Worm (Caenorhabditis elegans) whole organism, mixed stage, embryonic: ENCODE results near the gene F10G7.9.
A peak's percentile ranks its signal among the peaks of the same experiment; 100 is the strongest.

Experiments used
- M03D4.4 ChIP-seq: sonication (generic microtip); optimal IDR thresholded peaks from 2 replicates; lab custom pipeline; 2017; ENCODE audit warnings: mild to moderate bottlenecking, missing genetic modification characterization, missing compliant biosample characterization
- bed-3 ChIP-seq: fragments of 200-800 bp; sonication (Bioruptor generic); optimal IDR thresholded peaks from 3 replicates; lab custom pipeline; 2018; ENCODE audit warnings: mild to moderate bottlenecking, missing genetic modification characterization, moderate library complexity, missing compliant biosample characterization
- blmp-1 ChIP-seq: fragments of 150-350 bp; optimal IDR thresholded peaks from 2 replicates; lab custom pipeline; 2014; ENCODE audit warnings: missing biosample characterization, missing genetic modification characterization
- ceh-39 ChIP-seq: fragments of 150-350 bp; optimal IDR thresholded peaks from 2 replicates; lab custom pipeline; 2014; ENCODE audit warnings: missing biosample characterization, missing genetic modification characterization
- ceh-43 ChIP-seq: fragments of 200-800 bp; sonication (Bioruptor generic); optimal IDR thresholded peaks from 2 replicates; lab custom pipeline; 2018; ENCODE audit warnings: mild to moderate bottlenecking, missing genetic modification characterization, moderate library complexity, missing compliant biosample characterization
- ceh-83 ChIP-seq: fragments of 200-800 bp; sonication (Bioruptor generic); optimal IDR thresholded peaks from 2 replicates; lab custom pipeline; 2018; ENCODE audit warnings: mild to moderate bottlenecking, missing genetic modification characterization, missing compliant biosample characterization
- ces-1 ChIP-seq: fragments of 150-350 bp; optimal IDR thresholded peaks from 2 replicates; lab custom pipeline; 2014; ENCODE audit warnings: missing biosample characterization, missing genetic modification reagents, missing genetic modification characterization
- cnd-1 ChIP-seq: fragments of 200-800 bp; sonication (Bioruptor generic); optimal IDR thresholded peaks from 2 replicates; lab custom pipeline; 2018; ENCODE audit warnings: mild to moderate bottlenecking, missing genetic modification characterization, missing compliant biosample characterization
- drap-1 ChIP-seq: fragments of 200-800 bp; sonication (Bioruptor generic); optimal IDR thresholded peaks from 3 replicates; lab custom pipeline; 2018; ENCODE audit warnings: mild to moderate bottlenecking, missing genetic modification characterization, missing compliant biosample characterization
- elt-3 ChIP-seq: fragments of 150-350 bp; optimal IDR thresholded peaks from 2 replicates; lab custom pipeline; 2014; ENCODE audit warnings: missing biosample characterization, missing genetic modification characterization
- hlh-1 ChIP-seq: fragments of 150-350 bp; optimal IDR thresholded peaks from 2 replicates; lab custom pipeline; 2014; ENCODE audit warnings: missing biosample characterization, missing genetic modification reagents, missing genetic modification characterization
- lin-13 ChIP-seq: fragments of 150-350 bp; optimal IDR thresholded peaks from 2 replicates; lab custom pipeline; 2014; ENCODE audit warnings: missing biosample characterization, missing genetic modification characterization
- lin-32 ChIP-seq: fragments of 200-800 bp; sonication (Bioruptor generic); optimal IDR thresholded peaks from 2 replicates; lab custom pipeline; 2018; ENCODE audit warnings: mild to moderate bottlenecking, missing genetic modification characterization, missing compliant biosample characterization
- lsy-2 ChIP-seq: fragments of 150-350 bp; optimal IDR thresholded peaks from 2 replicates; lab custom pipeline; 2014; ENCODE audit warnings: missing biosample characterization, missing genetic modification characterization
- mab-5 ChIP-seq: fragments of 150-350 bp; optimal IDR thresholded peaks from 2 replicates; lab custom pipeline; 2014; ENCODE audit warnings: missing biosample characterization, missing genetic modification characterization
- mep-1 ChIP-seq: fragments of 150-350 bp; optimal IDR thresholded peaks from 2 replicates; lab custom pipeline; 2017; ENCODE audit warnings: missing biosample characterization, missing genetic modification reagents, missing genetic modification characterization, inconsistent platforms
- mls-2 ChIP-seq: sonication (generic microtip); optimal IDR thresholded peaks from 2 replicates; lab custom pipeline; 2016; ENCODE audit warnings: mild to moderate bottlenecking, missing genetic modification characterization, moderate library complexity, missing compliant biosample characterization
- nhr-2 ChIP-seq: fragments of 150-350 bp; optimal IDR thresholded peaks from 2 replicates; lab custom pipeline; 2014; ENCODE audit warnings: missing biosample characterization, missing genetic modification characterization
- nhr-237 ChIP-seq: fragments of 150-350 bp; optimal IDR thresholded peaks from 2 replicates; lab custom pipeline; 2014; ENCODE audit warnings: missing biosample characterization, missing genetic modification characterization
- nhr-28 ChIP-seq: fragments of 150-350 bp; optimal IDR thresholded peaks from 2 replicates; lab custom pipeline; 2014; ENCODE audit warnings: missing biosample characterization, missing genetic modification characterization
- nhr-76 ChIP-seq: sonication (generic microtip); optimal IDR thresholded peaks from 2 replicates; lab custom pipeline; 2017; ENCODE audit warnings: missing biosample characterization, missing genetic modification characterization
- pha-4 ChIP-seq: fragments of 150-350 bp; optimal IDR thresholded peaks from 2 replicates; lab custom pipeline; 2018; ENCODE audit warnings: missing biosample characterization, missing genetic modification reagents, missing genetic modification characterization
- sem-2 ChIP-seq: fragments of 200-800 bp; sonication (Bioruptor generic); optimal IDR thresholded peaks from 2 replicates; lab custom pipeline; 2018; ENCODE audit warnings: mild to moderate bottlenecking, missing genetic modification characterization, missing compliant biosample characterization
- snpc-4 ChIP-seq: fragments of 150-350 bp; optimal IDR thresholded peaks from 2 replicates; lab custom pipeline; 2014; ENCODE audit warnings: missing biosample characterization, missing genetic modification characterization
- sptf-1 ChIP-seq: sonication (generic microtip); optimal IDR thresholded peaks from 2 replicates; lab custom pipeline; 2017; ENCODE audit warnings: mild to moderate bottlenecking, missing genetic modification characterization, moderate library complexity, missing compliant biosample characterization
- unc-120 ChIP-seq: sonication (generic microtip); optimal IDR thresholded peaks from 2 replicates; lab custom pipeline; 2017; ENCODE audit warnings: missing genetic modification characterization, missing compliant biosample characterization; ENCODE audit not compliant: poor library complexity, severe bottlenecking
- unc-39 ChIP-seq: fragments of 150-350 bp; optimal IDR thresholded peaks from 2 replicates; lab custom pipeline; 2014; ENCODE audit warnings: missing biosample characterization, missing genetic modification characterization
- unc-62 ChIP-seq: fragments of 150-350 bp; optimal IDR thresholded peaks from 2 replicates; lab custom pipeline; 2014; ENCODE audit warnings: missing biosample characterization, missing genetic modification reagents, missing genetic modification characterization
- zip-8 ChIP-seq: fragments of 150-350 bp; optimal IDR thresholded peaks from 2 replicates; lab custom pipeline; 2014; ENCODE audit warnings: missing biosample characterization, missing genetic modification characterization
- ztf-11 ChIP-seq: fragments of 150-350 bp; optimal IDR thresholded peaks from 2 replicates; lab custom pipeline; 2014; ENCODE audit warnings: missing biosample characterization, missing genetic modification characterization

The F10G7.9 gene

DNA sequence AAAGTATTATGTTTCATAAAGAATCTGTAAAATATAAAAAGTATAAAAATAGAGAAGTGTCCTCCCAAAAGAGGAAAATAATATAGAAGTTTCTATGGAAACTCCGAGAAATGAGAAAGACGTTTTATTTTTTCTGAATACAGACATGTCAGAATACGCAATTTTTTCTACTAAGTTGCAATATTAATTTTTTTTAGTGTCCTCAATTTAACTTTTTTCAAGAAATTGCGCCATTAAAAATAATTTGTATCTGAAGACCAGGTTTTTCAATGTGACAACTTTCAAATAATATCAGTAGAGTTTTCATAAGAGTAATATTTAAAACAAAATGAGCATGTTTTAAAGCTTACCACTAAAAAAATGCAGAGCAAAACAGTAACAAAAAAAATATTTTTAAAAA lies 38.7 kb downstream of the F10G7.9 start, which contains the start of gene fut-5:
TSS of gene fut-5 (minus strand) at position 101 of the 400 bp plus-strand sequence.
- TF ChIP-seq mep-1 (tag; lab: Kevin White, UChicago) (no peak), drap-1 (no peak), mls-2 (tag; lab: Kevin White, UChicago) (no peak), unc-39 (tag; lab: Kevin White, UChicago) (no peak), ces-1 (GFP tag; lab: Kevin White, UChicago) (no peak), lsy-2 (tag; lab: Kevin White, UChicago) (no peak), snpc-4 (tag; lab: Kevin White, UChicago) (no peak)

DNA sequence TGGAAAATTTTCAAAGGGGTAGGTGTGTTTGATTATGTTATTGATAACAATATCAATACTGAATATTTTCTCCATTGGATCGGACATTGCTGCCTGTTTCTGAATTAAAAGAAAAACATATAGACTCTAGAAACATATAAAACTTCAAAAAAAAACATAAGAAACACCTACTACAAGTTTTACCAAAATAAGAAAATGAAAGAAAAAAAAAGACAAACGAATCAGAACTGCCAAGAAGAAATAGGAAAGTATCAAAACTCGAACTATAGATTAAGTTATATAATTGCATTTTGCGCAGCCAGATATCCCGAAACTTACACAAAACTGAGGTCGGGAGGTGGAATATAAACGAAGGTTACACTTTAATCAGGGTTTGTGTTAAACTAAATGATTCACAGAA lies 40.9 kb downstream of the F10G7.9 start, which contains the start of gene T05A7.11:
TSS of gene T05A7.11 (minus strand) at position 101 of the 400 bp plus-strand sequence.
- TF ChIP-seq zip-8, result no peak
- TF ChIP-seq nhr-237 (tag; lab: Kevin White, UChicago), result no peak
- no peak for TF ChIP-seq elt-3
- TF ChIP-seq lsy-2 (tag; lab: Kevin White, UChicago), result no peak
- no peak for TF ChIP-seq drap-1
- no peak for TF ChIP-seq M03D4.4 (tag; lab: Kevin White, UChicago)
- TF ChIP-seq sptf-1, result no peak
- TF ChIP-seq nhr-76 (tag; lab: Kevin White, UChicago), result no peak
- TF ChIP-seq ceh-39 (tag; lab: Kevin White, UChicago), result no peak

DNA sequence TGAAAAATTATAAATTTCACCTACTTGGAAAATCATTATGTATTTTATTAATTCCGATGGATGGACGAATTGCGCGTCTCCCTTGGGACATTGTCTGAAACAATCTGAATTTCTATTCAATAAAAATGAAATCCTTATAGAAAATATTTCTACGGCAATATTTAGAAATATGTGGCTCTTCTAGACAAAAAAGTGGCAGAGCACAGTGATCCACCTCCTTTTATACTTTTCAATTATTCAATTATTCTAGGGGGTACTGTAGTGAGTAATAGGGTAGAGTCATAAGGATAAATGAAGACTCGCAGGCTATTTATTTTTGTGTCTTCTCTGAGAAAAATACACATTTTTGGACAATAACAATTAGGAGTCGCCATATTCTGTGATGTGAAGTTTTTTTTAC lies 43.1 kb downstream of the F10G7.9 start, which contains the start of gene T05A7.12:
TSS of gene T05A7.12 (minus strand) at position 101 of the 400 bp plus-strand sequence.
- no peak for TF ChIP-seq hlh-1 (tag; lab: Kevin White, UChicago)
- no peak for TF ChIP-seq unc-62
- no peak for TF ChIP-seq nhr-28 (tag; lab: Kevin White, UChicago)
- no peak for TF ChIP-seq cnd-1 (tag; lab: Kevin White, UChicago)
- no peak for TF ChIP-seq ceh-39 (tag; lab: Kevin White, UChicago)
- TF ChIP-seq elt-3, result no peak
- no peak for TF ChIP-seq ceh-83 (GFP tag; lab: Kevin White, UChicago)
- TF ChIP-seq mep-1 (tag; lab: Kevin White, UChicago), result no peak
- TF ChIP-seq ces-1 (GFP tag; lab: Kevin White, UChicago), result no peak
- no peak for TF ChIP-seq ceh-43 (GFP tag; lab: Kevin White, UChicago)
- no peak for TF ChIP-seq blmp-1
- TF ChIP-seq zip-8, result no peak
- TF ChIP-seq lin-13 (tag; lab: Kevin White, UChicago), result no peak
- TF ChIP-seq sem-2, result no peak
- TF ChIP-seq unc-120 (tag; lab: Kevin White, UChicago), result no peak

DNA sequence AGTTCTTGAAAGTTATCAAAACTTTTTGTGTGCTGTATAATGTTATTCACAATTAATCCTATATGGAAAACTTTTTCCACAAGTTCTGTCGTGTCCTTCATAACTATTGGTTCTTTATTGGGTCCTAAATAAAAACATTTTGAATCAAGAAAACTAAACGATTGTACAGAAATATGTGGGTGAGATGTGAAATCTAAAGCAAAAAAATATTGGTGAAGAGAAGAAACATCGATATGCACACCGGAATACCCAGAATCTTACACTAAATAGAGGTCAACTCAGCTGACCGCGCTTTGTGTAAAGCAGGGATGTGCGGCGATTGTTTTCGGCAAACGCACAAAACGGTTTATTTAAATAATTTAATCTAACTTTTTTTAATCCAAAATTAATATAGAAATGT lies 45.0 kb downstream of the F10G7.9 start, which contains the start of gene T05A7.13:
TSS of gene T05A7.13 (minus strand) at position 101 of the 400 bp plus-strand sequence.
- TF ChIP-seq sem-2 (no peak), hlh-1 (tag; lab: Kevin White, UChicago) (peak; percentile 46)

DNA sequence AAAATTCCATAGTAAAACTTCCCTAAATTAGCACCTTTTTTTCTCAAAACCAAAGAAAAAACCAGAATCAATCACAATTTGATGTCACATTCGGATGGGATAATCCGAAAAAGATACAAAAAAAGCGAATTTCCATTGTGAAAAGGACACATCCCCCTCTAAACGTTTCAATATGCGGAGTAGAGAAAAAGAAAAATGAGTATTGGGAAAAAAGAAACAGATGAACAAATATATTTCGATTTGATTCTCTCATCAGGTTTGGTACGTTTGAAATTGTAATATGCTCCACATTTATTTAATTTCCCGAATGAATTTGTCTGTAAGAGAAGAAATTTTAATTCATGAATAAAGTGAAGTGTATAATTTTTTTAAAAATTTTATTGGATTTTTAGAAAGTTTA lies 48.0 kb downstream of the F10G7.9 start:
- TF ChIP-seq ceh-43 (GFP tag; lab: Kevin White, UChicago) (no peak), ztf-11 (tag; lab: Kevin White, UChicago) (no peak), bed-3 (GFP tag; lab: Kevin White, UChicago) (no peak), blmp-1 (no peak), nhr-237 (tag; lab: Kevin White, UChicago) (no peak)

DNA sequence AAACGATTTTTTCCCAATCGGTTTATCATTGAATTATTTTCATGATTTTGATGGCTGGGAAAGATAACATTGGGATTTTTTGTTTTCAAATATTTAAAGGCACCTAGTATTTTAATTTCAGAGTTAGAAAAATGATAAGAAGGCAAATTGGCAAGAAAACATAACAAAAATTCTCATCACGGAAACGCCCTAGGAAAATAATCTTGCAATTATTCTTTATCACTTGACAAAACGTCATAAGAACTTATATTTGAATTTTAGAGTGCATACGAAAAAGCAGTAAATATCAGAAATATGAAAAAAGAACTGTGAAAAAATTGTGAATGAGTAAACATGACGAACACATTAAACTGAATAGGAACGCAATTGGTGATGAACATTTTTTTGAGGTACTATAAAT lies 48.9 kb downstream of the F10G7.9 start:
- TF ChIP-seq mab-5 (tag; lab: Kevin White, UChicago) (no peak), ceh-43 (GFP tag; lab: Kevin White, UChicago) (no peak), ceh-83 (GFP tag; lab: Kevin White, UChicago) (no peak), hlh-1 (tag; lab: Kevin White, UChicago) (no peak), unc-62 (no peak), blmp-1 (no peak), sptf-1 (no peak), mls-2 (tag; lab: Kevin White, UChicago) (no peak), nhr-28 (tag; lab: Kevin White, UChicago) (no peak), lin-13 (tag; lab: Kevin White, UChicago) (no peak), pha-4 (no peak), nhr-2 (no peak), ztf-11 (tag; lab: Kevin White, UChicago) (no peak), unc-39 (tag; lab: Kevin White, UChicago) (no peak), ceh-39 (tag; lab: Kevin White, UChicago) (no peak), nhr-76 (tag; lab: Kevin White, UChicago) (no peak), lin-32 (GFP tag; lab: Kevin White, UChicago) (no peak)
